Worm (Caenorhabditis elegans) whole organism, L3 larva: ENCODE data around the gene hcp-1.

Experiments used
- ZK546.5 ChIP-seq: sonication (generic microtip); optimal IDR thresholded peaks from 2 replicates; lab custom pipeline; 2017; ENCODE audit warnings: missing biosample characterization, missing genetic modification characterization
- aly-2 ChIP-seq: fragments of 150-350 bp; optimal IDR thresholded peaks from 2 replicates; lab custom pipeline; 2014; ENCODE audit warnings: missing biosample characterization, missing genetic modification characterization
- ceh-16 ChIP-seq: sonication (generic microtip); optimal IDR thresholded peaks from 2 replicates; lab custom pipeline; 2017; ENCODE audit warnings: missing biosample characterization, missing genetic modification characterization
- ceh-28 ChIP-seq: fragments of 150-350 bp; optimal IDR thresholded peaks from 2 replicates; lab custom pipeline; 2014; ENCODE audit warnings: missing biosample characterization, missing genetic modification reagents, missing genetic modification characterization
- daf-12 ChIP-seq: fragments of 150-350 bp; optimal IDR thresholded peaks from 2 replicates; lab custom pipeline; 2014; ENCODE audit warnings: missing biosample characterization, missing genetic modification reagents, missing genetic modification characterization
- egl-27 ChIP-seq: sonication (generic microtip); optimal IDR thresholded peaks from 4 replicates; lab custom pipeline; 2017; ENCODE audit warnings: missing biosample characterization, missing genetic modification reagents, missing genetic modification characterization
- egl-5 ChIP-seq: fragments of 150-350 bp; optimal IDR thresholded peaks from 2 replicates; lab custom pipeline; 2017; ENCODE audit warnings: missing biosample characterization, missing genetic modification reagents, missing genetic modification characterization, inconsistent platforms
- elt-1 ChIP-seq: fragments of 150-350 bp; optimal IDR thresholded peaks from 2 replicates; lab custom pipeline; 2014; ENCODE audit warnings: missing biosample characterization, missing genetic modification characterization
- elt-2 ChIP-seq: sonication (generic microtip); optimal IDR thresholded peaks from 2 replicates; lab custom pipeline; 2016; ENCODE audit warnings: missing genetic modification reagents, mild to moderate bottlenecking, missing genetic modification characterization, missing compliant biosample characterization
- fkh-10 ChIP-seq: sonication (generic microtip); optimal IDR thresholded peaks from 2 replicates; lab custom pipeline; 2017; ENCODE audit warnings: missing biosample characterization, missing genetic modification reagents, missing genetic modification characterization
- fkh-2 ChIP-seq: fragments of 150-350 bp; optimal IDR thresholded peaks from 2 replicates; lab custom pipeline; 2014; ENCODE audit warnings: missing biosample characterization, missing genetic modification reagents, missing genetic modification characterization
- fos-1 ChIP-seq: fragments of 150-350 bp; optimal IDR thresholded peaks from 2 replicates; lab custom pipeline; 2014; ENCODE audit warnings: missing biosample characterization, missing genetic modification characterization
- hmg-11 ChIP-seq: sonication (generic microtip); optimal IDR thresholded peaks from 2 replicates; lab custom pipeline; 2016; ENCODE audit warnings: missing genetic modification characterization, missing compliant biosample characterization
- jun-1 ChIP-seq: fragments of 150-350 bp; optimal IDR thresholded peaks from 2 replicates; lab custom pipeline; 2014; ENCODE audit warnings: missing biosample characterization, missing genetic modification reagents, missing genetic modification characterization
- lin-15B ChIP-seq: fragments of 150-350 bp; optimal IDR thresholded peaks from 2 replicates; lab custom pipeline; 2014; ENCODE audit warnings: missing biosample characterization, missing genetic modification characterization
- lin-39 ChIP-seq: fragments of 150-350 bp; optimal IDR thresholded peaks from 2 replicates; lab custom pipeline; 2018; ENCODE audit warnings: missing biosample characterization, missing genetic modification reagents, missing genetic modification characterization
- lsy-12 ChIP-seq: sonication (generic microtip); optimal IDR thresholded peaks from 2 replicates; lab custom pipeline; 2016; ENCODE audit warnings: mild to moderate bottlenecking, missing genetic modification characterization, missing compliant biosample characterization
- mdl-1 ChIP-seq: fragments of 150-350 bp; optimal IDR thresholded peaks from 2 replicates; lab custom pipeline; 2014; ENCODE audit warnings: missing biosample characterization, missing genetic modification characterization
- mml-1 ChIP-seq: fragments of 150-350 bp; sonication (generic microtip); optimal IDR thresholded peaks from 3 replicates; lab custom pipeline; 2014; ENCODE audit warnings: missing biosample characterization, missing genetic modification characterization
- nfya-1 ChIP-seq: sonication (generic microtip); optimal IDR thresholded peaks from 2 replicates; lab custom pipeline; 2017; ENCODE audit warnings: missing genetic modification characterization, mild to moderate bottlenecking, missing compliant biosample characterization, antibody characterized with exemption, moderate library complexity; ENCODE audit not compliant: insufficient read depth
- nhr-11 ChIP-seq: fragments of 150-350 bp; optimal IDR thresholded peaks from 2 replicates; lab custom pipeline; 2014; ENCODE audit warnings: missing biosample characterization, missing genetic modification characterization
- nhr-12 ChIP-seq: fragments of 150-350 bp; optimal IDR thresholded peaks from 2 replicates; lab custom pipeline; 2014; ENCODE audit warnings: missing biosample characterization, missing genetic modification characterization
- nhr-23 ChIP-seq: fragments of 150-350 bp; optimal IDR thresholded peaks from 2 replicates; lab custom pipeline; 2014; ENCODE audit warnings: missing biosample characterization, missing genetic modification reagents, missing genetic modification characterization
- nhr-25 ChIP-seq: sonication (generic microtip); optimal IDR thresholded peaks from 2 replicates; lab custom pipeline; 2017; ENCODE audit warnings: missing biosample characterization, missing genetic modification characterization
- nhr-28 ChIP-seq: fragments of 150-350 bp; optimal IDR thresholded peaks from 2 replicates; lab custom pipeline; 2014; ENCODE audit warnings: missing biosample characterization, missing genetic modification characterization
- nhr-43 ChIP-seq: sonication (generic microtip); optimal IDR thresholded peaks from 2 replicates; lab custom pipeline; 2016; ENCODE audit warnings: mild to moderate bottlenecking, missing genetic modification characterization, missing compliant biosample characterization; ENCODE audit not compliant: poor library complexity, severe bottlenecking
- nhr-67 ChIP-seq: fragments of 150-350 bp; optimal IDR thresholded peaks from 2 replicates; lab custom pipeline; 2014; ENCODE audit warnings: missing biosample characterization, missing genetic modification characterization
- nhr-76 ChIP-seq: fragments of 150-350 bp; sonication (generic microtip); optimal IDR thresholded peaks from 5 replicates; lab custom pipeline; 2014; ENCODE audit warnings: missing biosample characterization, missing genetic modification characterization
- pha-4 ChIP-seq: fragments of 150-350 bp; optimal IDR thresholded peaks from 2 replicates; lab custom pipeline; 2014; ENCODE audit warnings: missing biosample characterization, missing genetic modification reagents, missing genetic modification characterization
- pqm-1 ChIP-seq: fragments of 150-350 bp; optimal IDR thresholded peaks from 2 replicates; lab custom pipeline; 2017; ENCODE audit warnings: missing biosample characterization, missing genetic modification characterization, inconsistent platforms
- skn-1 ChIP-seq: fragments of 150-350 bp; optimal IDR thresholded peaks from 2 replicates; lab custom pipeline; 2014; ENCODE audit warnings: missing biosample characterization, missing genetic modification characterization
- snpc-4 ChIP-seq: fragments of 150-350 bp; optimal IDR thresholded peaks from 2 replicates; lab custom pipeline; 2014; ENCODE audit warnings: missing biosample characterization, missing genetic modification characterization
- tbx-2 ChIP-seq: sonication (generic microtip); optimal IDR thresholded peaks from 2 replicates; lab custom pipeline; 2016; ENCODE audit warnings: mild to moderate bottlenecking, missing genetic modification characterization, missing compliant biosample characterization
- zag-1 ChIP-seq: fragments of 150-350 bp; optimal IDR thresholded peaks from 2 replicates; lab custom pipeline; 2014; ENCODE audit warnings: missing biosample characterization, missing genetic modification characterization
- ztf-11 ChIP-seq: fragments of 150-350 bp; optimal IDR thresholded peaks from 2 replicates; lab custom pipeline; 2014; ENCODE audit warnings: missing biosample characterization, missing genetic modification characterization
- ztf-4 ChIP-seq: fragments of 150-350 bp; optimal IDR thresholded peaks from 2 replicates; lab custom pipeline; 2014; ENCODE audit warnings: missing biosample characterization, missing genetic modification characterization

The hcp-1 gene

ce11 chrV:6593700-6594244 lies at the start of gene hcp-1:
TSS of gene hcp-1 (plus strand) at chrV:6594194.
- TF ChIP-seq ztf-11 (tag; lab: Kevin White, UChicago) (no peak), ceh-28 (tag; lab: Kevin White, UChicago) (no peak), daf-12 (tag; lab: Kevin White, UChicago) (no peak), fkh-10 (GFP tag; lab: Kevin White, UChicago) (no peak), snpc-4 (no peak), egl-5 (tag; lab: Kevin White, UChicago) (no peak), elt-1 (no peak), nfya-1 (tag; lab: Kevin White, UChicago) (no peak), ZK546.5 (tag; lab: Kevin White, UChicago) (no peak), lin-39 (tag; lab: Kevin White, UChicago) (peak; percentile 20), nhr-12 (tag; lab: Kevin White, UChicago) (no peak), lin-15B (tag; lab: Kevin White, UChicago) (peak; percentile 60), fos-1 (no peak), ztf-4 (tag; lab: Kevin White, UChicago) (no peak), jun-1 (tag; lab: Kevin White, UChicago) (no peak), hmg-11 (tag; lab: Kevin White, UChicago) (no peak), nhr-28 (no peak), aly-2 (tag; lab: Kevin White, UChicago) (no peak), nhr-23 (tag; lab: Kevin White, UChicago) (peak; percentile 21), elt-2 (tag; lab: Kevin White, UChicago) (no peak), nhr-67 (tag; lab: Kevin White, UChicago) (no peak), nhr-25 (peak; percentile 53), pqm-1 (tag; lab: Kevin White, UChicago) (no peak)

- TF ChIP-seq daf-12 (tag; lab: Kevin White, UChicago) = no peak
- no peak for TF ChIP-seq fkh-10 (GFP tag; lab: Kevin White, UChicago)
- peak; percentile 6 for TF ChIP-seq nhr-23 (tag; lab: Kevin White, UChicago)
- no peak for TF ChIP-seq skn-1 (tag; lab: Kevin White, UChicago)
- no peak for TF ChIP-seq mdl-1 (tag; lab: Kevin White, UChicago)
- TF ChIP-seq egl-27 (tag; lab: Kevin White, UChicago) = no peak
- no peak for TF ChIP-seq nhr-11 (tag; lab: Kevin White, UChicago)
- TF ChIP-seq lsy-12 (tag; lab: Kevin White, UChicago) = peak; percentile 9
- no peak for TF ChIP-seq mml-1
- TF ChIP-seq snpc-4 = no peak
- TF ChIP-seq fkh-2 (tag; lab: Kevin White, UChicago) = no peak
- no peak for TF ChIP-seq nhr-76
- no peak for TF ChIP-seq lin-15B (tag; lab: Kevin White, UChicago)
- peak; percentile 41 for TF ChIP-seq nhr-25
Observed at ce11 chrV:6544999-6545398, 49.0 kb upstream of the hcp-1 start.

ce11 chrV:6546450-6547171 lies 47.4 kb upstream of the hcp-1 start, which contains the start of gene dre-1:
TSS of gene dre-1 (minus strand) at chrV:6546500.
- no peak for TF ChIP-seq zag-1
- TF ChIP-seq lin-39 (tag; lab: Kevin White, UChicago) = no peak
- peak; percentile 3 for TF ChIP-seq pha-4
- TF ChIP-seq aly-2 (tag; lab: Kevin White, UChicago) = no peak
- TF ChIP-seq elt-2 (tag; lab: Kevin White, UChicago) = peak; percentile 67
- TF ChIP-seq tbx-2 (tag; lab: Kevin White, UChicago) = no peak
- TF ChIP-seq, all 47 proteins: peak for 2

DNA sequence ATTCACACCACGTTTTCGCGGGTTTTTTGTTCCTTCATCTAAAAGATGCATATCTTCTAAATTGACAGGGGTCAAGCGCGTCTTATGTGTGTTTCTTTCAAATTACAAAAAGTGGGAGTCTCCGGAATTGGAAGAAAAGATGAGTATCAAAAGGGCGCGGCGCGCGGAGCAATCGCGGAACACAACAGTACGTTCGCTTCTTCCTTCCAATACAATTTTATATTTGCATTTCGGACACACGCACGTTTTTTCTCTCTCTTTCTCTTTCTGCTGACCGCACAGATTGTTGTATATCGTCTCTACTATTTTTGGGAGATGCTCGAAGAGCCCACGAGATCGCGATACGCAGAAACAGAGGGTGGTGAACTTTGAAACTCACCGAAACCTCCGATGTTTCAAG lies 45.7 kb upstream of the hcp-1 start:
- TF ChIP-seq nhr-43 (tag; lab: Kevin White, UChicago) (no peak), ztf-4 (tag; lab: Kevin White, UChicago) (no peak), ceh-16 (tag; lab: Kevin White, UChicago) (no peak)
